Fruit fly (Drosophila melanogaster) whole organism, embryonic: Measurements from ENCODE around the gene CG12106.

ENCODE experiments used
- Asciz ChIP-seq: fragments of 200-800 bp; sonication (Bioruptor generic); optimal IDR thresholded peaks from 2 replicates; lab custom pipeline; 2017; ENCODE audit warnings: missing biosample characterization, mild to moderate bottlenecking, missing genetic modification characterization, missing genetic modification reagents
- B-H1 ChIP-seq: fragments of 200-800 bp; sonication (Bioruptor generic); IDR thresholded peaks from 3 replicates; pipeline ENCODE4 v1.3.6; 2022; ENCODE audit warnings: missing biosample characterization, missing genetic modification characterization
- Bteb2 ChIP-seq: fragments of 200-800 bp; sonication (Bioruptor generic); optimal IDR thresholded peaks from 2 replicates; lab custom pipeline; 2016; ENCODE audit warnings: missing biosample characterization, missing genetic modification characterization
- CG10274 ChIP-seq: fragments of 200-800 bp; sonication (Bioruptor generic); optimal IDR thresholded peaks from 3 replicates; lab custom pipeline; 2017; ENCODE audit warnings: missing biosample characterization, mild to moderate bottlenecking, missing genetic modification characterization
- CG10321 ChIP-seq: fragments of 200-800 bp; sonication (Bioruptor generic); IDR thresholded peaks from 2 replicates; pipeline ENCODE4 v1.3.6; 2022; ENCODE audit warnings: missing biosample characterization, missing genetic modification characterization
- CG11560 ChIP-seq: fragments of 200-800 bp; sonication (Bioruptor generic); IDR thresholded peaks from 3 replicates; pipeline ENCODE4 v1.3.6; 2022; ENCODE audit warnings: missing biosample characterization, missing genetic modification characterization
- CG1233 ChIP-seq: fragments of 200-800 bp; sonication (Bioruptor generic); optimal IDR thresholded peaks from 4 replicates; lab custom pipeline; 2018; ENCODE audit warnings: missing biosample characterization, mild to moderate bottlenecking, missing genetic modification characterization
- CG12769 ChIP-seq: fragments of 200-800 bp; sonication (Bioruptor generic); optimal IDR thresholded peaks from 2 replicates; lab custom pipeline; 2019; ENCODE audit warnings: missing biosample characterization, mild to moderate bottlenecking, missing genetic modification characterization, moderate library complexity
- CG13123 ChIP-seq: fragments of 200-800 bp; sonication (Bioruptor generic); optimal IDR thresholded peaks from 2 replicates; lab custom pipeline; 2016; ENCODE audit warnings: missing biosample characterization, missing genetic modification characterization
- CG13296 ChIP-seq: fragments of 200-800 bp; sonication (Bioruptor generic); optimal IDR thresholded peaks from 3 replicates; lab custom pipeline; 2018; ENCODE audit warnings: missing biosample characterization, mild to moderate bottlenecking, missing genetic modification characterization
- CG14014 ChIP-seq: fragments of 200-800 bp; sonication (Bioruptor generic); IDR thresholded peaks from 2 replicates; pipeline ENCODE4 v1.3.6; 2022; ENCODE audit warnings: missing biosample characterization, missing genetic modification characterization
- CG14710 ChIP-seq: fragments of 200-800 bp; sonication (Bioruptor generic); optimal IDR thresholded peaks from 3 replicates; lab custom pipeline; 2019; ENCODE audit warnings: missing biosample characterization, mild to moderate bottlenecking, missing genetic modification characterization, moderate library complexity
- CG15073 ChIP-seq: fragments of 200-800 bp; sonication (Bioruptor generic); optimal IDR thresholded peaks from 2 replicates; lab custom pipeline; 2016; ENCODE audit warnings: missing biosample characterization, missing genetic modification characterization
- CG2199 ChIP-seq: fragments of 200-800 bp; sonication (Bioruptor generic); IDR thresholded peaks from 3 replicates; pipeline ENCODE4 v1.3.6; 2022; ENCODE audit warnings: missing biosample characterization, missing genetic modification characterization
- CG31388 ChIP-seq: fragments of 200-800 bp; sonication (Bioruptor generic); optimal IDR thresholded peaks from 2 replicates; lab custom pipeline; 2016; ENCODE audit warnings: missing biosample characterization, missing genetic modification characterization
- CG33557 ChIP-seq: fragments of 200-800 bp; sonication (Bioruptor generic); optimal IDR thresholded peaks from 2 replicates; lab custom pipeline; 2019; ENCODE audit warnings: missing biosample characterization, mild to moderate bottlenecking, missing genetic modification characterization, moderate library complexity
- CG3838 ChIP-seq: fragments of 200-800 bp; sonication (Bioruptor generic); optimal IDR thresholded peaks from 3 replicates; lab custom pipeline; 2016; ENCODE audit warnings: missing biosample characterization, missing genetic modification characterization
- CG4617 ChIP-seq: fragments of 200-800 bp; sonication (Bioruptor generic); optimal IDR thresholded peaks from 3 replicates; lab custom pipeline; 2016; ENCODE audit warnings: missing biosample characterization, missing genetic modification characterization, borderline replicate concordance
- CG5180 ChIP-seq: fragments of 200-800 bp; sonication (Bioruptor generic); optimal IDR thresholded peaks from 3 replicates; lab custom pipeline; 2017; ENCODE audit warnings: missing biosample characterization, missing genetic modification characterization, mild to moderate bottlenecking, moderate library complexity, missing genetic modification reagents
- CG6175 ChIP-seq: fragments of 200-800 bp; sonication (Bioruptor generic); IDR thresholded peaks from 3 replicates; pipeline ENCODE4 v1.3.6; 2022; ENCODE audit warnings: missing biosample characterization, missing genetic modification characterization
- CG6765 ChIP-seq: fragments of 200-800 bp; sonication (Bioruptor generic); optimal IDR thresholded peaks from 3 replicates; lab custom pipeline; 2017; ENCODE audit warnings: missing biosample characterization, mild to moderate bottlenecking, missing genetic modification characterization
- CG7928 ChIP-seq: fragments of 200-800 bp; sonication (Bioruptor generic); optimal IDR thresholded peaks from 2 replicates; lab custom pipeline; 2017; ENCODE audit warnings: missing biosample characterization, mild to moderate bottlenecking, missing genetic modification characterization
- CG8924 ChIP-seq: fragments of 200-800 bp; optimal IDR thresholded peaks from 3 replicates; lab custom pipeline; 2019; ENCODE audit warnings: missing biosample characterization, mild to moderate bottlenecking, missing genetic modification characterization, moderate library complexity
- CoRest ChIP-seq: fragments of 200-800 bp; sonication (Bioruptor generic); optimal IDR thresholded peaks from 3 replicates; lab custom pipeline; 2018; ENCODE audit warnings: missing biosample characterization, mild to moderate bottlenecking, missing genetic modification characterization, moderate library complexity
- Dip3 ChIP-seq: fragments of 200-800 bp; sonication (Bioruptor generic); optimal IDR thresholded peaks from 3 replicates; lab custom pipeline; 2016; ENCODE audit warnings: missing biosample characterization, missing genetic modification characterization
- MESR4 ChIP-seq: fragments of 200-800 bp; sonication (Bioruptor generic); optimal IDR thresholded peaks from 2 replicates; lab custom pipeline; 2018; ENCODE audit warnings: missing biosample characterization, mild to moderate bottlenecking, missing genetic modification characterization, moderate library complexity
- Med ChIP-seq: fragments of 200-800 bp; sonication (Bioruptor generic); peaks from one replicate; lab custom pipeline; 2016; ENCODE audit warnings: missing biosample characterization, missing genetic modification characterization, mild to moderate bottlenecking, inconsistent platforms, moderate library complexity
- Sry-β ChIP-seq: fragments of 200-800 bp; sonication (Bioruptor generic); optimal IDR thresholded peaks from 2 replicates; lab custom pipeline; 2018; ENCODE audit warnings: missing biosample characterization, mild to moderate bottlenecking, missing genetic modification characterization, moderate library complexity
- bigmax ChIP-seq: fragments of 200-800 bp; sonication (Bioruptor generic); optimal IDR thresholded peaks from 2 replicates; lab custom pipeline; 2018; ENCODE audit warnings: missing biosample characterization, mild to moderate bottlenecking, missing genetic modification characterization
- chif ChIP-seq, 2 experiments: fragments of 200-800 bp; sonication (Bioruptor generic); optimal IDR thresholded peaks; 3 replicates each; lab custom pipeline; 2016; ENCODE audit warnings: missing biosample characterization in 2 of 2, missing genetic modification characterization in 2 of 2
- dimm ChIP-seq: fragments of 200-800 bp; sonication (Bioruptor generic); IDR thresholded peaks from 2 replicates; pipeline ENCODE4 v1.3.6; 2022; ENCODE audit warnings: missing biosample characterization, missing genetic modification characterization
- dmrt99B ChIP-seq: fragments of 200-800 bp; sonication (Bioruptor generic); optimal IDR thresholded peaks from 2 replicates; lab custom pipeline; 2018; ENCODE audit warnings: missing biosample characterization, mild to moderate bottlenecking, missing genetic modification characterization, moderate library complexity
- emc ChIP-seq: fragments of 200-800 bp; sonication (Bioruptor generic); optimal IDR thresholded peaks from 2 replicates; lab custom pipeline; 2016; ENCODE audit warnings: missing biosample characterization, missing genetic modification characterization
- eyg ChIP-seq: fragments of 200-800 bp; sonication (Bioruptor generic); optimal IDR thresholded peaks from 3 replicates; lab custom pipeline; 2016; ENCODE audit warnings: missing biosample characterization, missing genetic modification characterization
- ftz-f1 ChIP-seq: fragments of 200-800 bp; sonication (Bioruptor generic); optimal IDR thresholded peaks from 2 replicates; lab custom pipeline; 2016; ENCODE audit warnings: missing biosample characterization, missing genetic modification characterization
- insv ChIP-seq, 2 experiments: fragments of 200-800 bp; sonication (Bioruptor generic); optimal IDR thresholded peaks; 3 replicates each; lab custom pipeline; 2016 to 2018; ENCODE audit warnings: missing biosample characterization in 2 of 2, missing genetic modification characterization in 2 of 2
- jing ChIP-seq: fragments of 200-800 bp; sonication (Bioruptor generic); optimal IDR thresholded peaks from 2 replicates; lab custom pipeline; 2018; ENCODE audit warnings: missing biosample characterization, mild to moderate bottlenecking, missing genetic modification characterization
- jumu ChIP-seq: fragments of 200-800 bp; sonication (Bioruptor generic); optimal IDR thresholded peaks from 3 replicates; lab custom pipeline; 2016; ENCODE audit warnings: missing biosample characterization, missing genetic modification characterization
- kay ChIP-seq: fragments of 200-800 bp; sonication (Bioruptor generic); optimal IDR thresholded peaks from 2 replicates; lab custom pipeline; 2016; ENCODE audit warnings: missing biosample characterization, missing genetic modification characterization
- lbe ChIP-seq: fragments of 200-800 bp; sonication (Bioruptor generic); optimal IDR thresholded peaks from 2 replicates; lab custom pipeline; 2016; ENCODE audit warnings: missing biosample characterization, mild to moderate bottlenecking, missing genetic modification characterization
- nmo ChIP-seq: fragments of 200-800 bp; sonication (Bioruptor generic); optimal IDR thresholded peaks from 2 replicates; lab custom pipeline; 2018; ENCODE audit warnings: missing biosample characterization, mild to moderate bottlenecking, missing genetic modification characterization, moderate library complexity
- pros ChIP-seq: fragments of 200-800 bp; sonication (Bioruptor generic); optimal IDR thresholded peaks from 3 replicates; lab custom pipeline; 2019; ENCODE audit warnings: missing biosample characterization, mild to moderate bottlenecking, missing genetic modification characterization, moderate library complexity
- shn ChIP-seq: fragments of 200-800 bp; sonication (Bioruptor generic); optimal IDR thresholded peaks from 3 replicates; lab custom pipeline; 2016; ENCODE audit warnings: missing biosample characterization, missing genetic modification characterization
- vvl ChIP-seq: fragments of 200-800 bp; sonication (Bioruptor generic); IDR thresholded peaks from 2 replicates; pipeline ENCODE4 v1.3.6; 2022; ENCODE audit warnings: missing biosample characterization, missing genetic modification characterization

Gene CG12106

DNA sequence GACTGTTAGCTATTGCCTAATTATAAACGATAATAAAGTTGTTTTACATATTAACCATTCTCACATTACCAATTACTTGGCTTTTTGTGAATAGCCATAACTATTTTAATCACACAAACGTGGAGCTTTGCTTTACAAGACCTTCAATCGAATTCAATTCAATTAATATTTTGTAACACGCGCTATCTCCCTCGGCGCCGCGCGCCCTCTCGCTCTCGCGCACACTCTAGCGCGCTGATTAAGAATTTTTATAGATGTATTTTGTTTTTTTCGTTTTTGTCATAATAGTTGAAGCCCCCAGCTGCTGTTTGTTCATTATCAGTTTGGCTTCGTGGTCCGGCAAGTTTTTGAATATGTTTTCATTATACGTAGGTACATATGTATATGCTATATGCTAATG, 7.4 kb downstream of the CG12106 start (continued):
- TF ChIP-seq chif (GFP tag; optimal IDR thresholded peaks at IDR 0.05; lab: Kevin White, UChicago) (no peak), CG13296 (peak; percentile 13), nmo (GFP tag; lab: Kevin White, UChicago) (no peak), Med (GFP tag; lab: Kevin White, UChicago) (peak; percentile 51), CG12769 (no peak), CG6175 (GFP tag; lab: Robert Waterston, UW) (no peak), CG2199 (GFP tag; lab: Robert Waterston, UW) (0 out of 3 replicates have a peak, but pooled peaks have one; percentile 45), CG15073 (GFP tag; lab: Kevin White, UChicago) (no peak), insv (GFP tag; optimal IDR thresholded peaks at IDR 0.05; lab: Kevin White, UChicago) (no peak), CG5180 (GFP tag; lab: Kevin White, UChicago) (no peak), Asciz (GFP tag; lab: Kevin White, UChicago) (no peak), bigmax (GFP tag; lab: Kevin White, UChicago) (no peak), eyg (GFP tag; lab: Kevin White, UChicago) (no peak), Bteb2 (GFP tag; lab: Kevin White, UChicago) (no peak), B-H1 (GFP tag; lab: Robert Waterston, UW) (no peak), CG8924 (tag; lab: Kevin White, UChicago) (no peak), jing (GFP tag; lab: Kevin White, UChicago) (no peak), pros (GFP tag; lab: Kevin White, UChicago) (no peak), emc (no peak), CG10321 (GFP tag; lab: Robert Waterston, UW) (no peak), CG4617 (no peak), CG7928 (GFP tag; lab: Kevin White, UChicago) (no peak), CG6765 (GFP tag; lab: Kevin White, UChicago) (no peak), CG14710 (tag; lab: Kevin White, UChicago) (no peak), CG13123 (GFP tag; lab: Kevin White, UChicago) (no peak), CG33557 (GFP tag; lab: Kevin White, UChicago) (no peak), CG1233 (GFP tag; lab: Kevin White, UChicago) (no peak), CG3838 (GFP tag; lab: Kevin White, UChicago) (no peak), CoRest (tag; lab: Kevin White, UChicago) (no peak), CG10274 (no peak), dimm (GFP tag; lab: Robert Waterston, UW) (no peak), ftz-f1 (GFP tag; lab: Kevin White, UChicago) (peak; percentile 83), kay (GFP tag; lab: Kevin White, UChicago) (no peak), jumu (GFP tag; lab: Kevin White, UChicago) (no peak), Dip3 (GFP tag; lab: Kevin White, UChicago) (no peak), CG11560 (no peak), CG31388 (no peak), lbe (GFP tag; lab: Kevin White, UChicago) (no peak), vvl (GFP tag; lab: Robert Waterston, UW) (no peak), shn (no peak), dmrt99B (tag; lab: Kevin White, UChicago) (no peak), CG14014 (GFP tag; lab: Robert Waterston, UW) (no peak), MESR4 (GFP tag; lab: Kevin White, UChicago) (no peak), Sry-β (GFP tag; lab: Kevin White, UChicago) (no peak)
